Worm (Caenorhabditis elegans) whole organism, dauer: Measurements from ENCODE around the gene klp-3.

Source experiments
- unc-62 ChIP-seq: sonication (generic microtip); optimal IDR thresholded peaks from 2 replicates; lab custom pipeline; 2017; ENCODE audit warnings: missing biosample characterization, missing genetic modification reagents, missing genetic modification characterization

Gene klp-3

DNA sequence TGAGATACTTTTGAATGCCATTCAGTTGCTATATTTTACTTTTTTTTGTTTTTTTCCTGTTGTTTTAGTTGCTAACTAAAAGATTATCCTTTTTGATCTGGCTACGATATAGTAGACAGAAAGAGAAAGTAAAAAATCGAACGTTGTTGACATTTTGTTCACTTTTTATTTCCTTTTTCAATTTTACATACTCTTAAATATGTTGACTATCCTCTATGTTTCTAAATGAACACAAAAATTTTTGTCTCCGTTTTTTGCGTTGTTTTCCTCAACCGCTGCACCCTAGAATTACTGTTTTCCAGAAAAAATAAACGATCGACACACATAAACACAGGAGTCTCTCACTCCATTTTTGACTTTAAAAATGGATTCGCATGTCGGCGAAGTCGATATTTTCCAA, at the start of gene klp-3:
TSS of gene klp-3 (plus strand) at position 301 of the 400 bp plus-strand sequence.
- no peak for TF ChIP-seq unc-62 (GFP tag; lab: Kevin White, UChicago)

DNA sequence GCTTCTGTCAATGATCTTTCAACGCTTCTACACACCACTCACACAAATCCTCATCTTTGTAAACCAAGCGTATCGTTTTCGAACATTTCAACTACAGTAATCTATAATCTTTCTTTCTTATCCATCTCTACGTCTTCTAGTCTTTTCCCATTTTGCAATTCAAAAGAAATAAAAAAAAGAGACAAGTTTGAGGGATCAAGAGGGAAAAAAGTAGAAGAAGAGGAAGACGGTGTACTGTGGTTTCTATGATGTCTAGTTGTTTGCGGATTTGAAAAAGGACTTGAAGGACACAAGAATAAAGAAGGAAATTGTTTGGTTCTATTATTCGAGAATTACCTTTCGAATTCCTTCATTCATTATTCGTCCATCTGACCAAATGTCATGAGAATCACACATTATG, 49.6 kb upstream of the klp-3 start:
- no peak for TF ChIP-seq unc-62 (GFP tag; lab: Kevin White, UChicago)

DNA sequence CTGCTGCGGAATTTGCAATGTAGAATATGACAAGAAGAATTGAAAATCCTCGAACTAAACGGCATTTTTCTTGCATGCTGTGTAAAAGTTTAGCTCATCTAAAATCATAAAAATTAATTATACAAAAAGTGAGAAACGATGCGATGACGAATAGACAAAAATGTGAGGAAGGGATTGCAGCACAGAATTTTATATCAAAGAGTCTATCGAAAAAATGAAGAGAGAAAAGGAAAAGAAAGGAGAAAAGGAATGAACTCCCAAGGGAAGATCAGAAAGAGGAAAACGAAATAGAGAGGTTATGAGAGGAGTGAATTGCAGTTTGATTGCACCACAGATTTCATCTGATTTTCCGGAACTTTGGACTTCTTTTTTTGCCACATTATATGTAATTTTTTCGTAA, 47.9 kb upstream of the klp-3 start, which contains the start of gene glr-4:
TSS of gene glr-4 (minus strand) at position 101 of the 400 bp plus-strand sequence.
- no peak for TF ChIP-seq unc-62 (GFP tag; lab: Kevin White, UChicago)

ce11 chrII:7795299-7795698, 46.9 kb upstream of the klp-3 start:
- no peak for TF ChIP-seq unc-62 (GFP tag; lab: Kevin White, UChicago)

- no peak for TF ChIP-seq unc-62 (GFP tag; lab: Kevin White, UChicago)
Observed at ce11 chrII:7801255-7801654, 40.9 kb upstream of the klp-3 start.

- TF ChIP-seq unc-62 (GFP tag; lab: Kevin White, UChicago), result no peak
Observed at ce11 chrII:7801899-7802298, 40.3 kb upstream of the klp-3 start.

ce11 chrII:7803174-7803573, 39.0 kb upstream of the klp-3 start:
- TF ChIP-seq unc-62 (GFP tag; lab: Kevin White, UChicago), result no peak

ce11 chrII:7806054-7806453, 36.1 kb upstream of the klp-3 start:
- TF ChIP-seq unc-62 (GFP tag; lab: Kevin White, UChicago), result no peak

ce11 chrII:7806872-7807271, 35.3 kb upstream of the klp-3 start:
- no peak for TF ChIP-seq unc-62 (GFP tag; lab: Kevin White, UChicago)

- no peak for TF ChIP-seq unc-62 (GFP tag; lab: Kevin White, UChicago)
Observed at ce11 chrII:7808153-7808552, 34.0 kb upstream of the klp-3 start.

DNA sequence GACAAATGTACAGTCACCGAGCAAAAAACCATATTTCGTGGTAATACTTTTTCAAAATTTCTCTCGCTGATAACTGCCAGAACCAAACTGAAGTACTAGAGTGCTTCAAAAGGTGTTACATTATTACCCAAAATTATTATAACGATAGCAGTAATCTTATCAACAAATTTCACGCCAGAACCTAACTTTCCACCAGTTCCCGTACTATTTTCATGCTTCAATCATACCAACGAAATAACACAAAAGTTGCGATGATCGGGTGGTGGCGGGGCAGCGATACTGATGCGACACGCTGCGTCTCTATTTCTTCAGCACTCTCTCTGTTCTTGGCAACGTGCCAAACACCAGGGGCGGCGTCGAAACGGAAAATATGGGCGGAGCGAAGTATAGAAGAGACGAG, 33.2 kb upstream of the klp-3 start:
- no peak for TF ChIP-seq unc-62 (GFP tag; lab: Kevin White, UChicago)

ce11 chrII:7809358-7809914, 32.7 kb upstream of the klp-3 start:
- no peak for TF ChIP-seq unc-62 (GFP tag; lab: Kevin White, UChicago)

DNA sequence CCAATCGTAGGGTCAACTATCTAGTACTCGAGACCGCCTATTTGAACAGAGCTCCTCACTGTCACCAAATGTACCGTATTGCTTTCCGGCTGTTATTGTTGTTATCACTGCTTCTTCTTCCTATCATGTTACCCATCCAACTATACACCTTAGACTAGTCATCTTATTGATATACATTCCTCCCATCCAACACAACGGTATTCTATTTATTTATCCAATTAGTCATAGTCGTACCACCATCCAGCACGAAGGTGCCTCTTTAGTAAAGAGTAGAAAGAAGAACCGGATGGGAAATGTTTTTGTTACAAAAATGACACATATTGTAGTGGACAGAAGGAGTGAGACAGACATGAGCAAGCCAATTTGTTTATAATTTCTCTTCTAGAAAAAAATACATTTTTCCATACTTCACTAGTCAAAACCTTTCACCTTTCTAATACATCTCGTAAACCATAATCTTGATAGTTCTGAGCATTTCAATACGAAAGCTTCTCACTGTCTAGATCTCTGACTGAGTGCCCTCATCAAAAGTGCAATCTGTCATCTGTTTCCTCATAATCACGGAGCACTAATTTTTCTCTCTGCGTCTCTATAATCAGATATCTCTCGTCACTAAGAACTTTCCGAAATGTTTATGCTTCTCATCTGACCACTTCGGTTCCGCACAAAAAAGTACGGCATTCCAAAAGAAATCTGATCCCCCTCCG, 31.8 kb upstream of the klp-3 start:
- TF ChIP-seq unc-62 (GFP tag; lab: Kevin White, UChicago), result no peak

ce11 chrII:7810869-7811543, 31.1 kb upstream of the klp-3 start, which contains the start of gene cki-1:
TSS of gene cki-1 (plus strand) at chrII:7811240.
- no peak for TF ChIP-seq unc-62 (GFP tag; lab: Kevin White, UChicago)

DNA sequence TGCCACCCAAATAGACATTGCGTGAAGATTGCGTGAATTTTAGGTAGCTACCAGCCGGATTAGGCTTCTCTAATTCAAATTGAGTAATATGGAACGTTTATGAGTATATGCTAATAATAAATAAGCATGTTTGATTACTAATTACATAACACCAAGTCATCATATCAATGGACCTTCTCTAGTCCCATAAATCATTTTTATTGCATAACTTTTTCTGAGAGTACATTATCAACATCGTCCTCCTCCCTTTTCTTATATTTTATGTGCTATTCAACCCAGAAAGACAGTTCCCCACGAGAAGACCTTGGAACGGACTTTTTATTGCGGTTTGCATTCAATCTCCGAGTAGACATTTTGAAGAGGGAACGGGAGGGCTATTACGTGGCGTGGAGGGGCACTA, 29.8 kb upstream of the klp-3 start:
- TF ChIP-seq unc-62 (GFP tag; lab: Kevin White, UChicago), result no peak

ce11 chrII:7813237-7813636, 28.9 kb upstream of the klp-3 start:
- no peak for TF ChIP-seq unc-62 (GFP tag; lab: Kevin White, UChicago)

- no peak for TF ChIP-seq unc-62 (GFP tag; lab: Kevin White, UChicago)
Observed at ce11 chrII:7813645-7814044, 28.5 kb upstream of the klp-3 start.
